Worm (Caenorhabditis elegans) whole organism, mixed stage, embryonic: ENCODE data around the gene K05F6.4.

Source experiments
- ces-1 ChIP-seq: fragments of 150-350 bp; optimal IDR thresholded peaks from 2 replicates; lab custom pipeline; 2014; ENCODE audit warnings: missing biosample characterization, missing genetic modification reagents, missing genetic modification characterization
- elt-3 ChIP-seq: fragments of 150-350 bp; optimal IDR thresholded peaks from 2 replicates; lab custom pipeline; 2014; ENCODE audit warnings: missing biosample characterization, missing genetic modification characterization
- lin-13 ChIP-seq: fragments of 150-350 bp; optimal IDR thresholded peaks from 2 replicates; lab custom pipeline; 2014; ENCODE audit warnings: missing biosample characterization, missing genetic modification characterization
- lsy-2 ChIP-seq: fragments of 150-350 bp; optimal IDR thresholded peaks from 2 replicates; lab custom pipeline; 2014; ENCODE audit warnings: missing biosample characterization, missing genetic modification characterization
- mep-1 ChIP-seq: fragments of 150-350 bp; optimal IDR thresholded peaks from 2 replicates; lab custom pipeline; 2017; ENCODE audit warnings: missing biosample characterization, missing genetic modification reagents, missing genetic modification characterization, inconsistent platforms
- nhr-237 ChIP-seq: fragments of 150-350 bp; optimal IDR thresholded peaks from 2 replicates; lab custom pipeline; 2014; ENCODE audit warnings: missing biosample characterization, missing genetic modification characterization
- pha-4 ChIP-seq: fragments of 150-350 bp; optimal IDR thresholded peaks from 2 replicates; lab custom pipeline; 2018; ENCODE audit warnings: missing biosample characterization, missing genetic modification reagents, missing genetic modification characterization
- sptf-1 ChIP-seq: sonication (generic microtip); optimal IDR thresholded peaks from 2 replicates; lab custom pipeline; 2017; ENCODE audit warnings: mild to moderate bottlenecking, missing genetic modification characterization, moderate library complexity, missing compliant biosample characterization
- unc-39 ChIP-seq: fragments of 150-350 bp; optimal IDR thresholded peaks from 2 replicates; lab custom pipeline; 2014; ENCODE audit warnings: missing biosample characterization, missing genetic modification characterization
- unc-62 ChIP-seq: fragments of 150-350 bp; optimal IDR thresholded peaks from 2 replicates; lab custom pipeline; 2014; ENCODE audit warnings: missing biosample characterization, missing genetic modification reagents, missing genetic modification characterization
- ztf-11 ChIP-seq: fragments of 150-350 bp; optimal IDR thresholded peaks from 2 replicates; lab custom pipeline; 2014; ENCODE audit warnings: missing biosample characterization, missing genetic modification characterization

DNA sequence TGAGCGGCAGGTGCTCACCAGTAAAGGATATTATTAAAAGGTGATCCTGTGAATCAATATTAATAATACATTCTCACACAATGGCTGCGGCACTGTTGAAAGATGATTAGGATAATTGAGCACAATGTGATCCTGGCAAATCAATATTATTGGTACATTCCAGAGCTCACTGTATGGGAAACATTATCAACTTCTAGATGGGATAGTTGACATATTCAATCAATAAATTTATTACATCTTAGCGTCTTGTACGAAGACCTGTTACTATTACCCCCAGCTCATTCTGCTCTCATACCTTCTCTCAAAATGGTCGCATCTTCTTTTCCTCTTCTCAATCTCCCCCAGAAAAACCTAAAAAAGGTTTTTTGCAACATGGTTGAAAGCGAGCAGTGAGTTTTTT lies 24.9 kb downstream of the K05F6.4 start, which contains the start of gene fbxb-49:
- no peak for TF ChIP-seq lin-13 (tag; lab: Kevin White, UChicago)
- TF ChIP-seq unc-39 (tag; lab: Kevin White, UChicago): no peak
- TF ChIP-seq mep-1 (tag; lab: Kevin White, UChicago): no peak
- TF ChIP-seq ztf-11 (tag; lab: Kevin White, UChicago): no peak
- TF ChIP-seq ces-1 (GFP tag; lab: Kevin White, UChicago): no peak
- no peak for TF ChIP-seq unc-62 (GFP tag; lab: Kevin White, UChicago)
- TF ChIP-seq nhr-237: no peak
- no peak for TF ChIP-seq elt-3 (tag; lab: Kevin White, UChicago)
- TF ChIP-seq pha-4: no peak
- no peak for TF ChIP-seq lsy-2 (tag; lab: Kevin White, UChicago)
- no peak for TF ChIP-seq sptf-1
